Fruit fly (Drosophila melanogaster) whole organism, embryonic: ENCODE measurements around the gene CG32857.
A peak's percentile ranks its signal among the peaks of the same experiment; 100 is the strongest.

Experiments used
- BEAF-32 ChIP-seq: fragments of 200-800 bp; sonication (Bioruptor generic); optimal IDR thresholded peaks from 3 replicates; lab custom pipeline; 2017; ENCODE audit warnings: missing biosample characterization, missing genetic modification characterization, mild to moderate bottlenecking, moderate library complexity, missing genetic modification reagents
- Bdp1 ChIP-seq: fragments of 200-800 bp; sonication (Bioruptor generic); optimal IDR thresholded peaks from 3 replicates; lab custom pipeline; 2016; ENCODE audit warnings: missing biosample characterization, missing genetic modification characterization
- Bteb2 ChIP-seq: fragments of 200-800 bp; sonication (Bioruptor generic); optimal IDR thresholded peaks from 2 replicates; lab custom pipeline; 2016; ENCODE audit warnings: missing biosample characterization, missing genetic modification characterization
- CG10462 ChIP-seq: fragments of 200-800 bp; sonication (Bioruptor generic); optimal IDR thresholded peaks from 2 replicates; lab custom pipeline; 2016; ENCODE audit warnings: missing biosample characterization, missing genetic modification characterization
- CG10654 ChIP-seq: fragments of 200-800 bp; sonication (Bioruptor generic); optimal IDR thresholded peaks from 2 replicates; lab custom pipeline; 2016; ENCODE audit warnings: missing biosample characterization, missing genetic modification characterization
- CG11085 ChIP-seq: fragments of 200-800 bp; sonication (Bioruptor generic); IDR thresholded peaks from 2 replicates; pipeline ENCODE4 v1.3.6; 2022; ENCODE audit warnings: missing biosample characterization, missing genetic modification characterization
- CG11093 ChIP-seq: fragments of 200-800 bp; sonication (Bioruptor generic); IDR thresholded peaks from 3 replicates; pipeline ENCODE4 v1.3.6; 2022; ENCODE audit warnings: missing biosample characterization, missing genetic modification characterization
- CG11398 ChIP-seq: fragments of 200-800 bp; sonication (Bioruptor generic); optimal IDR thresholded peaks from 2 replicates; lab custom pipeline; 2016; ENCODE audit warnings: missing biosample characterization, missing genetic modification characterization
- CG12104 ChIP-seq: fragments of 200-800 bp; sonication (Bioruptor generic); optimal IDR thresholded peaks from 3 replicates; lab custom pipeline; 2016; ENCODE audit warnings: missing biosample characterization, missing genetic modification characterization
- CG12155 ChIP-seq: fragments of 200-800 bp; sonication (Bioruptor generic); optimal IDR thresholded peaks from 3 replicates; lab custom pipeline; 2016; ENCODE audit warnings: missing biosample characterization, missing genetic modification characterization
- CG13287 ChIP-seq: fragments of 200-800 bp; sonication (Bioruptor generic); IDR thresholded peaks from 2 replicates; pipeline ENCODE4 v1.3.6; 2022; ENCODE audit warnings: missing biosample characterization, missing genetic modification characterization; ENCODE audit not compliant: partially characterized antibody
- CG14860 ChIP-seq: fragments of 200-800 bp; sonication (Bioruptor generic); IDR thresholded peaks from 3 replicates; pipeline ENCODE4 v1.3.6; 2022; ENCODE audit warnings: missing biosample characterization, missing genetic modification characterization; ENCODE audit not compliant: partially characterized antibody
- CG15011 ChIP-seq: fragments of 200-800 bp; sonication (Bioruptor generic); optimal IDR thresholded peaks from 3 replicates; lab custom pipeline; 2018; ENCODE audit warnings: missing biosample characterization, mild to moderate bottlenecking, missing genetic modification characterization
- CG15601 ChIP-seq: fragments of 200-800 bp; sonication (Bioruptor generic); optimal IDR thresholded peaks from 3 replicates; lab custom pipeline; 2019; ENCODE audit warnings: missing biosample characterization, mild to moderate bottlenecking, missing genetic modification characterization, moderate library complexity
- CG18476 ChIP-seq: fragments of 200-800 bp; sonication (Bioruptor generic); optimal IDR thresholded peaks from 2 replicates; lab custom pipeline; 2016; ENCODE audit warnings: missing biosample characterization, mild to moderate bottlenecking, missing genetic modification characterization
- CG2116 ChIP-seq: fragments of 200-800 bp; sonication (Bioruptor generic); optimal IDR thresholded peaks from 3 replicates; lab custom pipeline; 2018; ENCODE audit warnings: missing biosample characterization, mild to moderate bottlenecking, missing genetic modification characterization
- CG30020 ChIP-seq: fragments of 200-800 bp; optimal IDR thresholded peaks from 2 replicates; lab custom pipeline; 2019; ENCODE audit warnings: missing biosample characterization, mild to moderate bottlenecking, missing genetic modification characterization, moderate library complexity
- CG30403 ChIP-seq: fragments of 200-800 bp; sonication (Bioruptor generic); optimal IDR thresholded peaks from 3 replicates; lab custom pipeline; 2016; ENCODE audit warnings: missing biosample characterization, missing genetic modification characterization
- CG30431 ChIP-seq: fragments of 200-800 bp; sonication (Bioruptor generic); optimal IDR thresholded peaks from 2 replicates; lab custom pipeline; 2017; ENCODE audit warnings: missing biosample characterization, missing genetic modification characterization
- CG31388 ChIP-seq: fragments of 200-800 bp; sonication (Bioruptor generic); optimal IDR thresholded peaks from 2 replicates; lab custom pipeline; 2016; ENCODE audit warnings: missing biosample characterization, missing genetic modification characterization
- CG33557 ChIP-seq: fragments of 200-800 bp; sonication (Bioruptor generic); optimal IDR thresholded peaks from 2 replicates; lab custom pipeline; 2019; ENCODE audit warnings: missing biosample characterization, mild to moderate bottlenecking, missing genetic modification characterization, moderate library complexity
- CG6791 ChIP-seq: fragments of 200-800 bp; sonication (Bioruptor generic); IDR thresholded peaks from 3 replicates; pipeline ENCODE4 v1.3.6; 2022; ENCODE audit warnings: missing biosample characterization, missing genetic modification characterization; ENCODE audit not compliant: partially characterized antibody
- CG7745 ChIP-seq: fragments of 200-800 bp; sonication (Bioruptor generic); optimal IDR thresholded peaks from 2 replicates; lab custom pipeline; 2018; ENCODE audit warnings: missing biosample characterization, mild to moderate bottlenecking, missing genetic modification characterization, moderate library complexity
- CG8290 ChIP-seq, 3 experiments: fragments of 200-800 bp; sonication (Bioruptor generic); optimal IDR thresholded peaks; 2 replicates each; lab custom pipeline; 2016 to 2019; ENCODE audit warnings: missing biosample characterization in 3 of 3, missing genetic modification characterization in 3 of 3, mild to moderate bottlenecking in 2 of 3, moderate library complexity in 1 of 3
- CG9932 ChIP-seq: fragments of 200-800 bp; sonication (Bioruptor generic); IDR thresholded peaks from 2 replicates; pipeline ENCODE4 v1.3.6; 2022; ENCODE audit warnings: missing biosample characterization, missing genetic modification characterization
- CTCF ChIP-seq: fragments of 200-800 bp; sonication (Bioruptor generic); optimal IDR thresholded peaks from 2 replicates; lab custom pipeline; 2017; ENCODE audit warnings: missing biosample characterization, mild to moderate bottlenecking, missing genetic modification characterization, moderate library complexity
- Chrac-16 ChIP-seq: fragments of 200-800 bp; sonication (Bioruptor generic); optimal IDR thresholded peaks from 3 replicates; lab custom pipeline; 2016; ENCODE audit warnings: missing biosample characterization, missing genetic modification characterization
- Med ChIP-seq: fragments of 200-800 bp; sonication (Bioruptor generic); peaks from one replicate; lab custom pipeline; 2016; ENCODE audit warnings: missing biosample characterization, missing genetic modification characterization, mild to moderate bottlenecking, inconsistent platforms, moderate library complexity
- Sox100B ChIP-seq: fragments of 200-800 bp; sonication (Bioruptor generic); optimal IDR thresholded peaks from 3 replicates; lab custom pipeline; 2018; ENCODE audit warnings: missing biosample characterization, mild to moderate bottlenecking, missing genetic modification characterization
- Xrp1 ChIP-seq: fragments of 200-800 bp; sonication (Bioruptor generic); IDR thresholded peaks from 2 replicates; pipeline ENCODE4 v1.3.6; 2022; ENCODE audit warnings: missing biosample characterization, missing genetic modification characterization
- aop ChIP-seq: fragments of 200-800 bp; sonication (Bioruptor generic); IDR thresholded peaks from 2 replicates; pipeline ENCODE4 v1.3.6; 2022; ENCODE audit warnings: missing biosample characterization, missing genetic modification characterization
- ase ChIP-seq: fragments of 200-800 bp; sonication (Bioruptor generic); IDR thresholded peaks from 3 replicates; pipeline ENCODE4 v1.3.6; 2022; ENCODE audit warnings: missing biosample characterization, missing genetic modification characterization
- cas ChIP-seq: fragments of 200-800 bp; sonication (Bioruptor generic); IDR thresholded peaks from 2 replicates; pipeline ENCODE4 v1.3.6; 2022; ENCODE audit warnings: missing biosample characterization, missing genetic modification characterization
- chm ChIP-seq: fragments of 200-800 bp; sonication (Bioruptor generic); IDR thresholded peaks from 2 replicates; pipeline ENCODE4 v1.3.6; 2022; ENCODE audit warnings: missing biosample characterization, missing genetic modification characterization
- croc ChIP-seq: fragments of 200-800 bp; sonication (Bioruptor generic); conservative IDR thresholded peaks from 3 replicates; pipeline ENCODE4 v1.3.6; 2022; ENCODE audit warnings: missing biosample characterization, missing genetic modification characterization
- crp ChIP-seq, 2 experiments: fragments of 200-800 bp; sonication (Bioruptor generic); optimal IDR thresholded peaks; 2 replicates in 1 of 2; 3 replicates in 1 of 2; lab custom pipeline; 2017; ENCODE audit warnings: missing biosample characterization in 2 of 2, missing genetic modification characterization in 2 of 2, mild to moderate bottlenecking in 1 of 2, moderate library complexity in 1 of 2
- ewg ChIP-seq: fragments of 200-800 bp; sonication (Bioruptor generic); optimal IDR thresholded peaks from 3 replicates; lab custom pipeline; 2017; ENCODE audit warnings: mild to moderate bottlenecking, missing biosample characterization, missing genetic modification reagents, missing genetic modification characterization
- exex ChIP-seq: fragments of 200-800 bp; sonication (Bioruptor generic); optimal IDR thresholded peaks from 4 replicates; lab custom pipeline; 2018; ENCODE audit warnings: missing biosample characterization, mild to moderate bottlenecking, missing genetic modification characterization, moderate library complexity
- gfzf ChIP-seq: fragments of 200-800 bp; sonication (Bioruptor generic); optimal IDR thresholded peaks from 2 replicates; lab custom pipeline; 2016; ENCODE audit warnings: missing biosample characterization, mild to moderate bottlenecking, missing genetic modification characterization, moderate library complexity
- grn ChIP-seq: fragments of 200-800 bp; sonication (Bioruptor generic); optimal IDR thresholded peaks from 3 replicates; lab custom pipeline; 2017; ENCODE audit warnings: missing biosample characterization, missing genetic modification characterization
- gro ChIP-seq: fragments of 200-800 bp; sonication (Bioruptor generic); optimal IDR thresholded peaks from 2 replicates; lab custom pipeline; 2016; ENCODE audit warnings: missing biosample characterization, missing genetic modification characterization
- pan ChIP-seq, 4 experiments: fragments of >200 bp in 3 of 4; fragments of 200-800 bp in 1 of 4; sonication (Bioruptor generic) in 1 of 4; optimal IDR thresholded peaks in 3 of 4; IDR thresholded peaks in 1 of 4; 2 replicates each; pipeline versions ENCODE4 v1.3.6 to Lab custom; 2017 to 2022; ENCODE audit warnings: missing biosample characterization in 2 of 4, missing genetic modification characterization in 2 of 4, mixed read lengths in 1 of 4
- ro ChIP-seq: fragments of 200-800 bp; sonication (Bioruptor generic); IDR thresholded peaks from 2 replicates; pipeline ENCODE4 v1.3.6; 2022; ENCODE audit warnings: missing biosample characterization, missing genetic modification characterization
- sens ChIP-seq: fragments of 200-800 bp; sonication (Bioruptor generic); peaks from one replicate; lab custom pipeline; 2016; ENCODE audit warnings: missing biosample characterization, missing genetic modification characterization
- sim ChIP-seq: fragments of 200-800 bp; sonication (Bioruptor generic); IDR thresholded peaks from 2 replicates; pipeline ENCODE4 v1.3.6; 2022; ENCODE audit warnings: missing biosample characterization, missing genetic modification characterization
- sna ChIP-seq: fragments of 200-800 bp; sonication (Bioruptor generic); IDR thresholded peaks from 2 replicates; pipeline ENCODE4 v1.3.6; 2022; ENCODE audit warnings: missing biosample characterization, missing genetic modification characterization; ENCODE audit not compliant: partially characterized antibody
- sob ChIP-seq: fragments of 200-800 bp; sonication (Bioruptor generic); IDR thresholded peaks from 2 replicates; pipeline ENCODE4 v1.3.6; 2022; ENCODE audit warnings: missing biosample characterization, missing genetic modification characterization
- sr ChIP-seq: fragments of 200-800 bp; sonication (Bioruptor generic); IDR thresholded peaks from 3 replicates; pipeline ENCODE4 v1.3.6; 2022; ENCODE audit warnings: missing biosample characterization, missing genetic modification characterization
- vfl ChIP-seq: fragments of 200-800 bp; sonication (Bioruptor generic); optimal IDR thresholded peaks from 2 replicates; lab custom pipeline; 2016; ENCODE audit warnings: missing biosample characterization, missing genetic modification characterization
- wor ChIP-seq: fragments of 200-800 bp; sonication (Bioruptor generic); IDR thresholded peaks from 2 replicates; pipeline ENCODE4 v1.3.6; 2022; ENCODE audit warnings: missing biosample characterization, missing genetic modification characterization

CG32857 gene

dm6 chrX:21605514-21605913 is 11.9 kb downstream of the CG32857 start (continued):
- no peak for TF ChIP-seq CG30020 (tag; lab: Kevin White, UChicago)
- no peak for TF ChIP-seq cas (GFP tag; lab: Robert Waterston, UW)
- TF ChIP-seq CG18476 (GFP tag; lab: Kevin White, UChicago) = no peak
- TF ChIP-seq gfzf (GFP tag; lab: Kevin White, UChicago) = peak; percentile 64
- TF ChIP-seq gro (GFP tag; lab: Kevin White, UChicago) = no peak
- TF ChIP-seq CG10654 (GFP tag; lab: Kevin White, UChicago) = no peak
- TF ChIP-seq Bteb2 = no peak
- TF ChIP-seq ro (GFP tag; lab: Robert Waterston, UW) = no peak
- peak; percentile 14 for TF ChIP-seq grn (GFP tag; lab: Kevin White, UChicago)
- no peak for TF ChIP-seq sr (GFP tag; lab: Robert Waterston, UW)
- TF ChIP-seq sim (GFP tag; lab: Robert Waterston, UW) = no peak
- no peak for TF ChIP-seq Sox100B (GFP tag; lab: Kevin White, UChicago)
- peak; percentile 60; the same call in 2 of the 3 replicates for TF ChIP-seq CG6791 (GFP tag; lab: Robert Waterston, UW)
- no peak for TF ChIP-seq crp (GFP tag; optimal IDR thresholded peaks at IDR 0.05; lab: Kevin White, UChicago)
- TF ChIP-seq CG30403 (GFP tag; lab: Kevin White, UChicago) = no peak
- peak; percentile 93 for TF ChIP-seq CTCF
- TF ChIP-seq CG8290 (GFP tag; optimal IDR thresholded peaks at IDR 0.05; lab: Kevin White, UChicago) = no peak
- TF ChIP-seq CG8290 (tag; optimal IDR thresholded peaks at IDR 0.05; lab: Kevin White, UChicago) = peak in 1 of 2 experiments; percentile 0
- TF ChIP-seq CG14860 = peak; percentile 70; the same call in 2 of the 3 replicates
- 0 out of 2 replicates have a peak, but pooled peaks have one; percentile 44 for TF ChIP-seq sna (GFP tag; lab: Robert Waterston, UW)
- TF ChIP-seq CG15011 = no peak
- peak; percentile 62 for TF ChIP-seq Med (GFP tag; lab: Kevin White, UChicago)
- TF ChIP-seq, all 482 proteins: peak for 42

- TF ChIP-seq CG12155 = no peak
- TF ChIP-seq exex (tag; lab: Kevin White, UChicago) = no peak
- TF ChIP-seq CG11085 (GFP tag; lab: Robert Waterston, UW) = no peak
- no peak for TF ChIP-seq CG11093
- no peak for TF ChIP-seq CG33557 (GFP tag; lab: Kevin White, UChicago)
- TF ChIP-seq aop (GFP tag; lab: Robert Waterston, UW) = no peak
- no peak for TF ChIP-seq cas (GFP tag; lab: Robert Waterston, UW)
- no peak for TF ChIP-seq CG30431 (GFP tag; lab: Kevin White, UChicago)
- no peak for TF ChIP-seq CG15601 (tag; lab: Kevin White, UChicago)
- no peak for TF ChIP-seq CG31388 (GFP tag; lab: Kevin White, UChicago)
- TF ChIP-seq CG7745 (tag; lab: Kevin White, UChicago) = no peak
- no peak for TF ChIP-seq croc (GFP tag; lab: Robert Waterston, UW)
- TF ChIP-seq CG11398 = no peak
- TF ChIP-seq chm (GFP tag; lab: Robert Waterston, UW) = no peak
- no peak for TF ChIP-seq CG13287 (GFP tag; lab: Robert Waterston, UW)
- no peak for TF ChIP-seq Bdp1 (GFP tag; lab: Kevin White, UChicago)
- TF ChIP-seq wor (GFP tag; lab: Robert Waterston, UW) = no peak
- TF ChIP-seq sens (GFP tag; lab: Kevin White, UChicago) = no peak
- TF ChIP-seq CG2116 = peak; percentile 8
- TF ChIP-seq CG18476 (GFP tag; lab: Kevin White, UChicago) = no peak
- TF ChIP-seq ase (GFP tag; lab: Robert Waterston, UW) = no peak
- no peak for TF ChIP-seq ewg (GFP tag; lab: Kevin White, UChicago)
- no peak for TF ChIP-seq Chrac-16 (GFP tag; lab: Kevin White, UChicago)
- peak; percentile 9 for TF ChIP-seq BEAF-32 (GFP tag; lab: Kevin White, UChicago)
- no peak for TF ChIP-seq CG9932 (GFP tag; lab: Robert Waterston, UW)
- no peak for TF ChIP-seq vfl (GFP tag; lab: Kevin White, UChicago)
- TF ChIP-seq pan (optimal IDR thresholded peaks at IDR 0.05; lab: Kevin White, UChicago) = no peak
- no peak for TF ChIP-seq pan (GFP tag; optimal IDR thresholded peaks at IDR 0.05 in 1 of 2, IDR thresholded peaks at IDR 0.05 in 1 of 2)
- TF ChIP-seq CG10462 (GFP tag; lab: Kevin White, UChicago) = no peak
- no peak for TF ChIP-seq CG12104 (GFP tag; lab: Kevin White, UChicago)
- no peak for TF ChIP-seq sob (GFP tag; lab: Robert Waterston, UW)
- no peak for TF ChIP-seq Xrp1
Observed at dm6 chrX:21604956-21605502, 12.4 kb downstream of the CG32857 start, which contains the start of gene GCS2alpha. Gene GCS2alpha, minus strand, starts transcription at chrX:21605264.
